Worm (Caenorhabditis elegans): ENCODE results near the gene ZC190.7.

The ZC190.7 gene

ce11 chrV:8686764-8687163, at the start of gene ZC190.7:
Gene ZC190.7 (minus strand): TSS chrV:8686864.
- TF ChIP-seq ceh-83 (GFP tag; optimal IDR thresholded peaks at IDR 0.05) (no peak), sptf-1 (tag; optimal IDR thresholded peaks at IDR 0.05) (no peak), elt-3 (tag; optimal IDR thresholded peaks at IDR 0.05) (no peak), bed-3 (GFP tag; optimal IDR thresholded peaks at IDR 0.05) (no peak), mls-2 (tag; optimal IDR thresholded peaks at IDR 0.05) (no peak), ces-1 (GFP tag; optimal IDR thresholded peaks at IDR 0.05) (no peak), ceh-43 (GFP tag; optimal IDR thresholded peaks at IDR 0.05) (no peak)

- TF ChIP-seq lsy-2 (tag; optimal IDR thresholded peaks at IDR 0.05): no peak
- TF ChIP-seq unc-120 (tag; optimal IDR thresholded peaks at IDR 0.05; ENCODE audit: poor library complexity, severe bottlenecking): no peak
- no peak for TF ChIP-seq unc-39 (tag; optimal IDR thresholded peaks at IDR 0.05)
- no peak for TF ChIP-seq lin-32 (GFP tag; optimal IDR thresholded peaks at IDR 0.05)
- TF ChIP-seq nhr-28 (tag; optimal IDR thresholded peaks at IDR 0.05): no peak
- TF ChIP-seq cnd-1 (tag; optimal IDR thresholded peaks at IDR 0.05): no peak
Observed at ce11 chrV:8736369-8736768, 49.7 kb upstream of the ZC190.7 start, which contains the start of gene ZC196.3. Gene ZC196.3 (plus strand): TSS chrV:8736669.

ce11 chrV:8732934-8733333, 46.3 kb upstream of the ZC190.7 start, which contains the start of gene ZC196.4:
Gene ZC196.4 (plus strand): TSS chrV:8733106.
- TF ChIP-seq elt-3 (tag; optimal IDR thresholded peaks at IDR 0.05) (no peak), drap-1 (GFP tag; optimal IDR thresholded peaks at IDR 0.05) (no peak), pha-4 (tag; optimal IDR thresholded peaks at IDR 0.05) (no peak), mls-2 (tag; optimal IDR thresholded peaks at IDR 0.05) (no peak), lin-32 (GFP tag; optimal IDR thresholded peaks at IDR 0.05) (no peak), flh-1 (GFP tag; optimal IDR thresholded peaks at IDR 0.05) (no peak), ztf-11 (tag; optimal IDR thresholded peaks at IDR 0.05) (no peak), mep-1 (tag; optimal IDR thresholded peaks at IDR 0.05) (no peak), nhr-76 (tag; optimal IDR thresholded peaks at IDR 0.05) (no peak), mab-5 (tag; optimal IDR thresholded peaks at IDR 0.05) (no peak), lsy-2 (tag; optimal IDR thresholded peaks at IDR 0.05) (no peak), ceh-39 (tag; optimal IDR thresholded peaks at IDR 0.05) (no peak), unc-39 (tag; optimal IDR thresholded peaks at IDR 0.05) (no peak), nhr-28 (tag; optimal IDR thresholded peaks at IDR 0.05) (no peak), nhr-12 (tag; optimal IDR thresholded peaks at IDR 0.05) (no peak), tbx-8 (GFP tag; optimal IDR thresholded peaks at IDR 0.05) (no peak), bed-3 (GFP tag; optimal IDR thresholded peaks at IDR 0.05) (no peak), snpc-4 (tag; optimal IDR thresholded peaks at IDR 0.05) (no peak), elt-1 (tag; optimal IDR thresholded peaks at IDR 0.05; ENCODE audit: borderline replicate concordance, insufficient read depth) (no peak)

- TF ChIP-seq elt-3 (tag; optimal IDR thresholded peaks at IDR 0.05) (no peak), sem-2 (GFP tag; optimal IDR thresholded peaks at IDR 0.05) (no peak), ces-1 (GFP tag; optimal IDR thresholded peaks at IDR 0.05) (no peak), nhr-28 (tag; optimal IDR thresholded peaks at IDR 0.05) (no peak), nhr-2 (tag; optimal IDR thresholded peaks at IDR 0.05) (no peak), unc-120 (tag; optimal IDR thresholded peaks at IDR 0.05; ENCODE audit: poor library complexity, severe bottlenecking) (no peak), lsy-2 (tag; optimal IDR thresholded peaks at IDR 0.05) (no peak), elt-1 (tag; optimal IDR thresholded peaks at IDR 0.05; ENCODE audit: borderline replicate concordance, insufficient read depth) (no peak), ceh-83 (GFP tag; optimal IDR thresholded peaks at IDR 0.05) (no peak)
Observed at ce11 chrV:8730991-8731390, 44.3 kb upstream of the ZC190.7 start.

- TF ChIP-seq flh-1 (GFP tag; optimal IDR thresholded peaks at IDR 0.05) (no peak), lsy-2 (tag; optimal IDR thresholded peaks at IDR 0.05) (no peak), nhr-76 (tag; optimal IDR thresholded peaks at IDR 0.05) (no peak), sptf-1 (tag; optimal IDR thresholded peaks at IDR 0.05) (no peak), zip-8 (tag; optimal IDR thresholded peaks at IDR 0.05) (no peak), nhr-12 (tag; optimal IDR thresholded peaks at IDR 0.05) (no peak), ceh-39 (tag; optimal IDR thresholded peaks at IDR 0.05) (no peak), ztf-11 (tag; optimal IDR thresholded peaks at IDR 0.05) (no peak), blmp-1 (tag; optimal IDR thresholded peaks at IDR 0.05) (no peak), hlh-1 (tag; optimal IDR thresholded peaks at IDR 0.05) (no peak), cnd-1 (tag; optimal IDR thresholded peaks at IDR 0.05) (no peak), M03D4.4 (tag; optimal IDR thresholded peaks at IDR 0.05) (no peak), mep-1 (tag; optimal IDR thresholded peaks at IDR 0.05) (no peak), sem-2 (GFP tag; optimal IDR thresholded peaks at IDR 0.05) (no peak), elt-1 (tag; optimal IDR thresholded peaks at IDR 0.05; ENCODE audit: borderline replicate concordance, insufficient read depth) (no peak), mab-5 (tag; optimal IDR thresholded peaks at IDR 0.05) (no peak), ceh-83 (GFP tag; optimal IDR thresholded peaks at IDR 0.05) (no peak), elt-3 (tag; optimal IDR thresholded peaks at IDR 0.05) (no peak), ces-1 (GFP tag; optimal IDR thresholded peaks at IDR 0.05) (no peak), lin-13 (tag; optimal IDR thresholded peaks at IDR 0.05) (no peak)
Observed at ce11 chrV:8729100-8729499, 42.4 kb upstream of the ZC190.7 start, which contains the start of gene ZC196.5. Gene ZC196.5 (plus strand): TSS chrV:8729400.

Data from whole organism, mixed stage, embryonic.